Worm (Caenorhabditis elegans): ENCODE data around the gene F33A8.4.

F33A8.4 gene

DNA sequence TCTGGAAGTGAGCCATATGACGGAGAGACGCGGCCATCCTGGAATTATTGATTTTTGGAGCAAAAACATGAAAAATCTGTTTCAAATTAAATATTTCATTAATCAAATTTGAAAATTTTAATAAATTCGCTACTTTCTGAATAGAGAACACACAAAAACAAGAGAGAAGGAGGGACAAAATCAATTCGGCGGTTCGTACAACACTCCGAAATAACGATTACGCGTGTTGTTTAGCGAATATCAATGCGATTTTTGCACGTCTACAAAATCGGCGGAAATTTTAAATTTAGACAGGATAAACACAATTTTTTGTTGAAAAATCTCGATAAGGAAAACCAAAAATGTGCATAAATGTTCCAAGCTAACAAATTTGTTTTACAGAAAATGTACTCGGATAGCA, 1.0 kb upstream of the F33A8.4 start, which contains the start of the genes sdhd-1 and ilkp-1 (continued):
- TF ChIP-seq zip-2 (tag; optimal IDR thresholded peaks at IDR 0.05) (no peak), aly-2 (tag; optimal IDR thresholded peaks at IDR 0.05) (no peak), nhr-42 (GFP tag; IDR thresholded peaks at IDR 0.05) (no peak), hif-1 (tag; optimal IDR thresholded peaks at IDR 0.05) (peak in 1 of 2 experiments; percentile 98), lin-13 (GFP tag; optimal IDR thresholded peaks at IDR 0.05) (no peak), cey-2 (tag; optimal IDR thresholded peaks at IDR 0.05; ENCODE audit: borderline replicate concordance, insufficient read depth) (no peak), ZK546.5 (tag; optimal IDR thresholded peaks at IDR 0.05) (no peak), dmd-9 (GFP tag; IDR thresholded peaks at IDR 0.05) (no peak), arid-1 (GFP tag; conservative IDR thresholded peaks at IDR 0.05) (no peak), ama-1 (optimal IDR thresholded peaks at IDR 0.05) (no peak), daf-16 (GFP tag; optimal IDR thresholded peaks at IDR 0.05) (no peak), daf-16 (tag; optimal IDR thresholded peaks at IDR 0.05) (no peak), nhr-41 (GFP tag; IDR thresholded peaks at IDR 0.05) (no peak), F37D6.2 (tag; optimal IDR thresholded peaks at IDR 0.05) (no peak), lin-29 (GFP tag; IDR thresholded peaks at IDR 0.05) (no peak), zfp-3 (GFP tag; conservative IDR thresholded peaks at IDR 0.05) (no peak), mdt-29 (GFP tag; IDR thresholded peaks at IDR 0.05) (no peak), F44E2.7 (GFP tag; IDR thresholded peaks at IDR 0.05) (no peak), nhr-102 (tag; optimal IDR thresholded peaks at IDR 0.05) (no peak), Y75B8A.6 (GFP tag; IDR thresholded peaks at IDR 0.05) (no peak), egl-27 (tag; optimal IDR thresholded peaks at IDR 0.05) (no peak), snpc-1.2 (GFP tag; IDR thresholded peaks at IDR 0.05) (no peak), nhr-76 (tag; optimal IDR thresholded peaks at IDR 0.05) (no peak), zfp-2 (tag; optimal IDR thresholded peaks at IDR 0.05) (no peak), attf-4 (tag; optimal IDR thresholded peaks at IDR 0.05) (no peak), T20F7.1 (GFP tag; optimal IDR thresholded peaks at IDR 0.05) (peak; percentile 97), tra-1 (GFP tag; IDR thresholded peaks at IDR 0.05) (no peak), F10B5.3 (tag; optimal IDR thresholded peaks at IDR 0.05) (no peak), dmd-8 (GFP tag; IDR thresholded peaks at IDR 0.05) (no peak), nhr-6 (tag; optimal IDR thresholded peaks at IDR 0.05) (no peak), aha-1 (tag) (peak; percentile 96), mes-2 (tag; optimal IDR thresholded peaks at IDR 0.05; ENCODE audit: poor library complexity, severe bottlenecking) (peak; percentile 47)

DNA sequence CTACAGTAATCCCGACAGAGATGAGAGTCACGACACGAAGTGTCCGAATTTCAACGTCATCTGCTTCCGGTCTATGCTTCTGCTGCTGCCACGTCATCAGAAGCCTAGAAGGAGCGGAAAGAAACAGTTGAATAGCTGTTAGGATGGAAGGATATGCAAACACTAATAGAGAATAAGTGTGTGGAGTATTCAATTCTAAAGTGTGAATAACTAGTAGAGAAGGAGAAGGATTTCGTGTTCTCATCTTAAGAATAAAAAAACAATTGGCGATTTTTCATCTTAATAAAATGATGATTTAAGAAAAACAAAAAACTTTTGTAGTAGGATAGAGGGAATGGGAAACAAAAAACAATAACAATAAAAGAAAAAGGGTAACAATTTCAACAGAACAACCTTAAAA, 3.0 kb downstream of the F33A8.4 start, which contains the start of gene col-83:
TSS of gene col-83 (minus strand) at position 101 of the 400 bp plus-strand sequence.
- TF ChIP-seq unc-62 (GFP tag; optimal IDR thresholded peaks at IDR 0.05 in 1 of 2) (peak in 1 of 2 experiments; percentile 7), unc-62 (tag; optimal IDR thresholded peaks at IDR 0.05) (no peak), lir-3 (tag; optimal IDR thresholded peaks at IDR 0.05) (no peak), lin-38 (GFP tag; IDR thresholded peaks at IDR 0.05) (0 out of 2 replicates have a peak, but pooled peaks have one; percentile 13)

DNA sequence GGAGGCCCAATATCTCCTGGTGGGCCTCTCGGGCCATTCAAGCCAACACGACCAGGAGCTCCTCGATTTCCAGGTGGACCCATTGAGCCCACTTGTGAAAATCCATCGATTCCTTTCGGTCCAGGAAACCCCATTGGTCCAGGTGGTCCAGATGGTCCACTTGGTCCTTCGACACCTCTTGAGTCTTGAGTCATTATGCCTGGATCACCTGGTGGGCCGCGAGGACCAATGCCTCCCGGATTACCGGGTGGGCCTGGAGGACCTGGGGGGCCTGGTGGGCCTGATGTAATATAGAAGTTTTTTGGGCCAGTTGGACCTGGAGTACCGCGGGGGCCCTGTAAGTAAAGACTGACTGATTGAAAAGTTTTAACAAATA, 4.6 kb downstream of the F33A8.4 start:
- TF ChIP-seq set-16 (GFP tag; IDR thresholded peaks at IDR 0.05), result peak; percentile 79
- no peak for TF ChIP-seq dve-1 (tag; optimal IDR thresholded peaks at IDR 0.05; ENCODE audit: insufficient read depth)
- TF ChIP-seq aha-1 (tag), result no peak
- TF ChIP-seq php-3 (GFP tag; IDR thresholded peaks at IDR 0.05), result no peak
- no peak for TF ChIP-seq aly-2 (tag; optimal IDR thresholded peaks at IDR 0.05)
